Fruit fly (Drosophila melanogaster) whole organism, prepupa: ENCODE measurements around the gene Ssk.
A peak's percentile ranks its signal among the peaks of the same experiment; 100 is the strongest.

ENCODE experiments used
- Blimp-1 ChIP-seq: fragments of 200-800 bp; sonication (Bioruptor generic); optimal IDR thresholded peaks from 3 replicates; lab custom pipeline; 2017; ENCODE audit warnings: missing biosample characterization, missing genetic modification characterization, mild to moderate bottlenecking, moderate library complexity, missing genetic modification reagents
- CG10631 ChIP-seq: fragments of 200-800 bp; sonication (Bioruptor generic); optimal IDR thresholded peaks from 2 replicates; lab custom pipeline; 2016; ENCODE audit warnings: missing biosample characterization, missing genetic modification characterization
- CG11294 ChIP-seq: fragments of 200-800 bp; sonication (Bioruptor generic); IDR thresholded peaks from 2 replicates; pipeline ENCODE4 v1.3.6; 2022; ENCODE audit warnings: missing biosample characterization, missing genetic modification characterization
- CG11762 ChIP-seq: fragments of 200-800 bp; sonication (Bioruptor generic); optimal IDR thresholded peaks from 3 replicates; lab custom pipeline; 2016; ENCODE audit warnings: missing biosample characterization, missing genetic modification characterization; ENCODE audit not compliant: insufficient read depth
- CG11902 ChIP-seq: fragments of 200-800 bp; sonication (Bioruptor generic); optimal IDR thresholded peaks from 3 replicates; lab custom pipeline; 2016; ENCODE audit warnings: missing biosample characterization, missing genetic modification characterization
- CG15336 ChIP-seq: fragments of 200-800 bp; sonication (Bioruptor generic); IDR thresholded peaks from 2 replicates; pipeline ENCODE4 v1.3.6; 2022; ENCODE audit warnings: missing biosample characterization, missing genetic modification characterization
- CG1621 ChIP-seq: fragments of 200-800 bp; sonication (Bioruptor generic); optimal IDR thresholded peaks from 3 replicates; lab custom pipeline; 2018; ENCODE audit warnings: missing biosample characterization, mild to moderate bottlenecking, missing genetic modification characterization
- CG16779 ChIP-seq: fragments of 200-800 bp; sonication (Bioruptor generic); optimal IDR thresholded peaks from 3 replicates; lab custom pipeline; 2017; ENCODE audit warnings: missing biosample characterization, mild to moderate bottlenecking, missing genetic modification characterization
- CG3032 ChIP-seq: fragments of 200-800 bp; optimal IDR thresholded peaks from 2 replicates; lab custom pipeline; 2019; ENCODE audit warnings: missing biosample characterization, mild to moderate bottlenecking, missing genetic modification characterization, moderate library complexity
- CG32006 ChIP-seq: fragments of 200-800 bp; sonication (Bioruptor generic); optimal IDR thresholded peaks from 3 replicates; lab custom pipeline; 2017; ENCODE audit warnings: missing biosample characterization, mild to moderate bottlenecking, missing genetic modification characterization
- CG34406 ChIP-seq: fragments of 200-800 bp; sonication (Bioruptor generic); optimal IDR thresholded peaks from 3 replicates; lab custom pipeline; 2016; ENCODE audit warnings: missing biosample characterization, missing genetic modification characterization
- CG4318 ChIP-seq: fragments of 200-800 bp; sonication (Bioruptor generic); optimal IDR thresholded peaks from 3 replicates; lab custom pipeline; 2017; ENCODE audit warnings: missing biosample characterization, mild to moderate bottlenecking, missing genetic modification characterization
- CG6163 ChIP-seq: fragments of 200-800 bp; sonication (Bioruptor generic); IDR thresholded peaks from 3 replicates; pipeline ENCODE4 v1.3.6; 2022; ENCODE audit warnings: missing biosample characterization, missing genetic modification characterization
- CG6276 ChIP-seq: fragments of 200-800 bp; sonication (Bioruptor generic); optimal IDR thresholded peaks from 2 replicates; lab custom pipeline; 2017; ENCODE audit warnings: missing biosample characterization, mild to moderate bottlenecking, missing genetic modification characterization
- CG6792 ChIP-seq: fragments of 200-800 bp; sonication (Bioruptor generic); optimal IDR thresholded peaks from 3 replicates; lab custom pipeline; 2016; ENCODE audit warnings: missing biosample characterization, missing genetic modification characterization
- CG6808 ChIP-seq: fragments of 200-800 bp; sonication (Bioruptor generic); optimal IDR thresholded peaks from 3 replicates; lab custom pipeline; 2017; ENCODE audit warnings: missing biosample characterization, missing genetic modification characterization, mild to moderate bottlenecking, moderate library complexity, missing genetic modification reagents
- CG6854 ChIP-seq: fragments of 200-800 bp; sonication (Bioruptor generic); optimal IDR thresholded peaks from 2 replicates; lab custom pipeline; 2017; ENCODE audit warnings: missing biosample characterization, mild to moderate bottlenecking, missing genetic modification characterization
- CG7368 ChIP-seq: fragments of 200-800 bp; sonication (Bioruptor generic); optimal IDR thresholded peaks from 3 replicates; lab custom pipeline; 2016; ENCODE audit warnings: missing biosample characterization, missing genetic modification characterization
- CG8119 ChIP-seq: fragments of 200-800 bp; sonication (Bioruptor generic); IDR thresholded peaks from 3 replicates; pipeline ENCODE4 v1.3.6; 2022; ENCODE audit warnings: missing biosample characterization, missing genetic modification characterization
- CG8632 ChIP-seq: fragments of 200-800 bp; sonication (Bioruptor generic); optimal IDR thresholded peaks from 3 replicates; lab custom pipeline; 2016; ENCODE audit warnings: missing biosample characterization, missing genetic modification characterization
- CG9139 ChIP-seq: fragments of 200-800 bp; sonication (Bioruptor generic); optimal IDR thresholded peaks from 3 replicates; lab custom pipeline; 2017; ENCODE audit warnings: missing biosample characterization, mild to moderate bottlenecking, missing genetic modification characterization
- Eip75B ChIP-seq: fragments of 200-800 bp; sonication (Bioruptor generic); optimal IDR thresholded peaks from 3 replicates; lab custom pipeline; 2016; ENCODE audit warnings: missing biosample characterization, missing genetic modification characterization
- Eip78C ChIP-seq: fragments of 200-800 bp; sonication (Bioruptor generic); peaks from one replicate; lab custom pipeline; 2016; ENCODE audit warnings: missing biosample characterization, missing genetic modification characterization
- Eip93F ChIP-seq: fragments of 200-800 bp; sonication (Bioruptor generic); optimal IDR thresholded peaks from 2 replicates; lab custom pipeline; 2016; ENCODE audit warnings: missing biosample characterization, mild to moderate bottlenecking, missing genetic modification characterization
- Ets96B ChIP-seq: fragments of 200-800 bp; optimal IDR thresholded peaks from 2 replicates; lab custom pipeline; 2019; ENCODE audit warnings: missing biosample characterization, mild to moderate bottlenecking, missing genetic modification characterization, moderate library complexity
- Gug ChIP-seq: fragments of 200-800 bp; sonication (Bioruptor generic); IDR thresholded peaks from 2 replicates; pipeline ENCODE4 v1.3.6; 2022; ENCODE audit warnings: missing biosample characterization, missing genetic modification characterization
- Hr39 ChIP-seq: fragments of 200-800 bp; sonication (Bioruptor generic); optimal IDR thresholded peaks from 2 replicates; lab custom pipeline; 2016; ENCODE audit warnings: missing biosample characterization, missing genetic modification characterization
- Hr4 ChIP-seq: fragments of 200-800 bp; sonication (Bioruptor generic); optimal IDR thresholded peaks from 3 replicates; lab custom pipeline; 2016; ENCODE audit warnings: missing biosample characterization, missing genetic modification characterization
- Lpt ChIP-seq: fragments of 200-800 bp; sonication (Bioruptor generic); optimal IDR thresholded peaks from 3 replicates; lab custom pipeline; 2016; ENCODE audit warnings: missing biosample characterization, missing genetic modification characterization
- OdsH ChIP-seq: fragments of 200-800 bp; sonication (Bioruptor generic); optimal IDR thresholded peaks from 3 replicates; lab custom pipeline; 2016; ENCODE audit warnings: missing biosample characterization, missing genetic modification characterization
- Smox ChIP-seq: fragments of 200-800 bp; sonication (Bioruptor generic); optimal IDR thresholded peaks from 3 replicates; lab custom pipeline; 2016; ENCODE audit warnings: missing biosample characterization, missing genetic modification characterization
- Sox102F ChIP-seq: fragments of 200-800 bp; sonication (Bioruptor generic); optimal IDR thresholded peaks from 2 replicates; lab custom pipeline; 2016; ENCODE audit warnings: missing biosample characterization, mild to moderate bottlenecking, missing genetic modification characterization
- Sox14 ChIP-seq: fragments of 200-800 bp; sonication (Bioruptor generic); optimal IDR thresholded peaks from 3 replicates; lab custom pipeline; 2016; ENCODE audit warnings: missing biosample characterization, missing genetic modification characterization
- Sox15 ChIP-seq: fragments of 200-800 bp; sonication (Bioruptor generic); optimal IDR thresholded peaks from 3 replicates; lab custom pipeline; 2016; ENCODE audit warnings: missing biosample characterization, missing genetic modification characterization
- acj6 ChIP-seq: fragments of 200-800 bp; sonication (Bioruptor generic); optimal IDR thresholded peaks from 3 replicates; lab custom pipeline; 2016; ENCODE audit warnings: missing biosample characterization, missing genetic modification characterization
- cyc ChIP-seq: fragments of 200-800 bp; sonication (Bioruptor generic); optimal IDR thresholded peaks from 3 replicates; lab custom pipeline; 2016; ENCODE audit warnings: missing biosample characterization, missing genetic modification characterization
- dac ChIP-seq: fragments of 200-800 bp; sonication (Bioruptor generic); optimal IDR thresholded peaks from 2 replicates; lab custom pipeline; 2017; ENCODE audit warnings: missing biosample characterization, mild to moderate bottlenecking, missing genetic modification characterization
- eg ChIP-seq: fragments of 200-800 bp; sonication (Bioruptor generic); IDR thresholded peaks from 3 replicates; pipeline ENCODE4 v1.3.6; 2022; ENCODE audit warnings: missing biosample characterization, missing genetic modification characterization
- esn ChIP-seq: fragments of 200-800 bp; sonication (Bioruptor generic); optimal IDR thresholded peaks from 2 replicates; lab custom pipeline; 2016; ENCODE audit warnings: missing biosample characterization, mild to moderate bottlenecking, missing genetic modification characterization, moderate library complexity
- fd59A ChIP-seq: fragments of 200-800 bp; sonication (Bioruptor generic); optimal IDR thresholded peaks from 2 replicates; lab custom pipeline; 2017; ENCODE audit warnings: missing biosample characterization, mild to moderate bottlenecking, missing genetic modification characterization, missing genetic modification reagents
- fd85E ChIP-seq: fragments of 200-800 bp; sonication (Bioruptor generic); optimal IDR thresholded peaks from 3 replicates; lab custom pipeline; 2016; ENCODE audit warnings: missing biosample characterization, missing genetic modification characterization
- fkh ChIP-seq: fragments of 200-800 bp; sonication (Bioruptor generic); optimal IDR thresholded peaks from 3 replicates; lab custom pipeline; 2017; ENCODE audit warnings: missing biosample characterization, mild to moderate bottlenecking, missing genetic modification characterization, moderate library complexity
- lz ChIP-seq: fragments of 200-800 bp; sonication (Bioruptor generic); optimal IDR thresholded peaks from 3 replicates; lab custom pipeline; 2016; ENCODE audit warnings: missing biosample characterization, missing genetic modification characterization
- net ChIP-seq: fragments of 200-800 bp; sonication (Bioruptor generic); optimal IDR thresholded peaks from 3 replicates; lab custom pipeline; 2016; ENCODE audit warnings: missing biosample characterization, missing genetic modification characterization
- salr ChIP-seq, 2 experiments: fragments of 200-800 bp; sonication (Bioruptor generic); optimal IDR thresholded peaks; 3 replicates each; lab custom pipeline; 2016 to 2018; ENCODE audit warnings: missing biosample characterization in 2 of 2, missing genetic modification characterization in 2 of 2, mild to moderate bottlenecking in 1 of 2
- ss ChIP-seq, 2 experiments: fragments of 200-800 bp; sonication (Bioruptor generic); optimal IDR thresholded peaks; 2 replicates in 1 of 2; 3 replicates in 1 of 2; lab custom pipeline; 2017 to 2018; ENCODE audit warnings: mild to moderate bottlenecking in 2 of 2, missing biosample characterization in 2 of 2, missing genetic modification characterization in 2 of 2, moderate library complexity in 1 of 2
- svp ChIP-seq: fragments of 200-800 bp; sonication (Bioruptor generic); peaks from one replicate; lab custom pipeline; 2016; ENCODE audit warnings: missing biosample characterization, missing genetic modification characterization
- topi ChIP-seq: fragments of 200-800 bp; sonication (Bioruptor generic); optimal IDR thresholded peaks from 3 replicates; lab custom pipeline; 2016; ENCODE audit warnings: missing biosample characterization, missing genetic modification characterization
- vri ChIP-seq: fragments of 200-800 bp; sonication (Bioruptor generic); optimal IDR thresholded peaks from 3 replicates; lab custom pipeline; 2016; ENCODE audit warnings: missing biosample characterization, mild to moderate bottlenecking, missing genetic modification characterization

The Ssk gene

dm6 chr3L:20194731-20195130 lies 6.4 kb downstream of the Ssk start (continued):
- TF ChIP-seq Blimp-1: peak; percentile 19
- TF ChIP-seq cyc: peak; percentile 76
- peak; percentile 57 for TF ChIP-seq OdsH (GFP tag; lab: Kevin White, UChicago)
- peak; percentile 79 for TF ChIP-seq lz (GFP tag; lab: Kevin White, UChicago)
- TF ChIP-seq fd59A (GFP tag; lab: Kevin White, UChicago): peak; percentile 22
- peak; percentile 46 for TF ChIP-seq Hr4 (GFP tag; lab: Kevin White, UChicago)
- TF ChIP-seq dac (GFP tag; lab: Kevin White, UChicago): no peak
- peak; percentile 23 to 34 for TF ChIP-seq ss (GFP tag; optimal IDR thresholded peaks at IDR 0.05; lab: Kevin White, UChicago)
- TF ChIP-seq CG32006 (GFP tag; lab: Kevin White, UChicago): peak; percentile 55
- peak; percentile 72 for TF ChIP-seq acj6
- peak; percentile 16 to 18 for TF ChIP-seq salr (GFP tag; optimal IDR thresholded peaks at IDR 0.05; lab: Kevin White, UChicago)
- peak; percentile 49 for TF ChIP-seq CG7368
- TF ChIP-seq Eip93F: no peak
- TF ChIP-seq Eip75B (GFP tag; lab: Kevin White, UChicago): peak; percentile 51
- TF ChIP-seq CG11902 (GFP tag; lab: Kevin White, UChicago): peak; percentile 34
- TF ChIP-seq CG11762 (GFP tag; lab: Kevin White, UChicago): peak; percentile 20
- TF ChIP-seq CG1621 (tag; lab: Kevin White, UChicago): peak; percentile 55
- TF ChIP-seq CG16779 (tag; lab: Kevin White, UChicago): no peak
- peak; percentile 29 for TF ChIP-seq CG8632
- peak; percentile 57 for TF ChIP-seq CG6792
- TF ChIP-seq vri (GFP tag; lab: Kevin White, UChicago): peak; percentile 69
- TF ChIP-seq Sox15 (GFP tag; lab: Kevin White, UChicago): peak; percentile 25
- no peak for TF ChIP-seq fkh (GFP tag; lab: Kevin White, UChicago)
- peak; percentile 57 for TF ChIP-seq CG8119
- peak; percentile 59 for TF ChIP-seq CG10631 (GFP tag; lab: Kevin White, UChicago)
- peak; percentile 35 for TF ChIP-seq CG6808

dm6 chr3L:20195875-20196274 lies 7.6 kb downstream of the Ssk start:
- TF ChIP-seq Ets96B (tag; lab: Kevin White, UChicago): peak; percentile 88
- TF ChIP-seq CG16779 (tag; lab: Kevin White, UChicago): peak; percentile 54
- peak; percentile 81 for TF ChIP-seq net (GFP tag; lab: Kevin White, UChicago)
- TF ChIP-seq OdsH (GFP tag; lab: Kevin White, UChicago): peak; percentile 83
- TF ChIP-seq CG9139: peak; percentile 62
- peak; percentile 57 for TF ChIP-seq CG34406 (GFP tag; lab: Kevin White, UChicago)
- TF ChIP-seq Gug: peak; percentile 74
- TF ChIP-seq CG1621 (tag; lab: Kevin White, UChicago): peak; percentile 84
- peak; percentile 74 for TF ChIP-seq CG11294
- no peak for TF ChIP-seq CG6854 (GFP tag; lab: Kevin White, UChicago)
- TF ChIP-seq CG32006 (GFP tag; lab: Kevin White, UChicago): peak; percentile 93
- peak; percentile 54 for TF ChIP-seq Sox15 (GFP tag; lab: Kevin White, UChicago)
- no peak for TF ChIP-seq svp (GFP tag; lab: Kevin White, UChicago)
- TF ChIP-seq fd59A (GFP tag; lab: Kevin White, UChicago): peak; percentile 79
- peak; percentile 88 for TF ChIP-seq CG10631 (GFP tag; lab: Kevin White, UChicago)
- no peak for TF ChIP-seq lz (GFP tag; lab: Kevin White, UChicago)
- no peak for TF ChIP-seq fd85E (GFP tag; lab: Kevin White, UChicago)
- TF ChIP-seq CG15336 (GFP tag; lab: Robert Waterston, UW): peak; percentile 92
- TF ChIP-seq Hr39 (GFP tag; lab: Kevin White, UChicago): peak; percentile 12
- TF ChIP-seq vri (GFP tag; lab: Kevin White, UChicago): no peak
- peak; percentile 33 for TF ChIP-seq esn
- peak; percentile 88 for TF ChIP-seq dac (GFP tag; lab: Kevin White, UChicago)
- TF ChIP-seq salr (GFP tag; optimal IDR thresholded peaks at IDR 0.05; lab: Kevin White, UChicago): peak; percentile 76 to 82
- peak; percentile 82 for TF ChIP-seq acj6
- peak; percentile 8 for TF ChIP-seq Sox102F (GFP tag; lab: Kevin White, UChicago)
- TF ChIP-seq CG6163: peak; percentile 92
- peak; percentile 91 for TF ChIP-seq eg (GFP tag; lab: Robert Waterston, UW)
- TF ChIP-seq Smox (GFP tag; lab: Kevin White, UChicago): no peak
- TF ChIP-seq CG11902 (GFP tag; lab: Kevin White, UChicago): peak; percentile 54
- TF ChIP-seq Sox14 (GFP tag; lab: Kevin White, UChicago): peak; percentile 83
- peak; percentile 83 for TF ChIP-seq CG6276 (GFP tag; lab: Kevin White, UChicago)
- TF ChIP-seq CG4318 (GFP tag; lab: Kevin White, UChicago): peak; percentile 84
- no peak for TF ChIP-seq fkh (GFP tag; lab: Kevin White, UChicago)
- TF ChIP-seq cyc: peak; percentile 11
- TF ChIP-seq topi (GFP tag; lab: Kevin White, UChicago): no peak
- TF ChIP-seq Lpt (GFP tag; lab: Kevin White, UChicago): peak; percentile 86
- TF ChIP-seq CG3032 (tag; lab: Kevin White, UChicago): peak; percentile 85
- TF ChIP-seq Eip78C (GFP tag; lab: Kevin White, UChicago): peak; percentile 96
